Worm (Caenorhabditis elegans) whole organism, L2 larva: ENCODE measurements around the gene F13H10.9.

Experiments used
- blmp-1 ChIP-seq: sonication (generic microtip); optimal IDR thresholded peaks from 2 replicates; lab custom pipeline; 2017; ENCODE audit warnings: missing genetic modification characterization, mild to moderate bottlenecking, missing compliant biosample characterization, antibody characterized with exemption, moderate library complexity; ENCODE audit not compliant: insufficient read depth
- lin-39 ChIP-seq: fragments of 150-350 bp; optimal IDR thresholded peaks from 2 replicates; lab custom pipeline; 2014; ENCODE audit warnings: missing biosample characterization, missing genetic modification reagents, missing genetic modification characterization
- mbf-1 ChIP-seq: sonication (generic microtip); optimal IDR thresholded peaks from 2 replicates; lab custom pipeline; 2017; ENCODE audit warnings: missing biosample characterization, missing genetic modification characterization
- mdl-1 ChIP-seq, 2 experiments: fragments of 150-350 bp in 1 of 2; sonication (generic microtip) in 1 of 2; optimal IDR thresholded peaks; 2 replicates each; lab custom pipeline; 2017; ENCODE audit warnings: missing biosample characterization in 2 of 2, missing genetic modification characterization in 2 of 2
- ztf-11 ChIP-seq: sonication (generic microtip); optimal IDR thresholded peaks from 2 replicates; lab custom pipeline; 2017; ENCODE audit warnings: missing biosample characterization, missing genetic modification characterization

DNA sequence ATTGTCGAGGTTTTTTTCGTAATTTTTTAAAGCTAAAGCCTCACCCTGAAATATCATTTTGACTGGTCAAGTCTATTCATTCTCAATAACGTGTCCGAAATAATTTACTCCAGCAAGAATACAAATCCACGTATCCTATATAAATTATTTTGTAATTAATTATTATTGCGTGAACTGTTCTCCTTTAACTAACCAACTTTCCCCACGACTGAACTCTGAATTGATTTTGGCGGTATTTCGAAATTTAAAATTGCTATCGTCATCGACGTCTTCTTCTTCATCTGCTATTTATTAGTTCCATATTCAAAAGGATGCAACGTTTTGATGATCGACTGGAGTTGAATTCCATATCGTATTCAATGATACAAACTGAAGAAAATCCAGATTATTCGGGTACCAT, 35.4 kb upstream of the F13H10.9 start, which contains the start of the genes aqp-3 and Y69E1A.8:
- no peak for TF ChIP-seq blmp-1 (tag; lab: Kevin White, UChicago)
- TF ChIP-seq lin-39, result no peak
- no peak for TF ChIP-seq mdl-1 (tag; optimal IDR thresholded peaks at IDR 0.05; lab: Kevin White, UChicago)
- TF ChIP-seq mbf-1, result no peak
- TF ChIP-seq ztf-11 (tag; lab: Kevin White, UChicago), result no peak
